Fruit fly (Drosophila melanogaster) whole organism: ENCODE results near the gene cocoon.

Experiments
- CG8478 ChIP-seq: fragments of >200 bp; optimal IDR thresholded peaks from 2 replicates; lab custom pipeline; 2018; ENCODE audit warnings: inconsistent platforms
- Dll ChIP-seq: fragments of >200 bp; optimal IDR thresholded peaks from 2 replicates; lab custom pipeline; 2017
- EcR ChIP-seq, 2 experiments: fragments of >200 bp; optimal IDR thresholded peaks; 2 replicates each; lab custom pipeline; 2017; ENCODE audit warnings: missing biosample characterization in 2 of 2, missing genetic modification characterization in 2 of 2, missing genetic modification reagents in 2 of 2
- pan ChIP-seq: fragments of >200 bp; optimal IDR thresholded peaks from 2 replicates; lab custom pipeline; 2017
- psq ChIP-seq: fragments of >200 bp; optimal IDR thresholded peaks from 2 replicates; lab custom pipeline; 2017
- usp ChIP-seq: fragments of >200 bp; optimal IDR thresholded peaks from 2 replicates; lab custom pipeline; 2017; ENCODE audit warnings: missing biosample characterization, missing genetic modification characterization, mixed read lengths

dm6 chr3L:15485302-15485701 lies 11.4 kb upstream of the cocoon start, which contains the start of gene Ran-like:
- TF ChIP-seq usp (GFP tag; lab: Kevin White, UChicago), result no peak
- no peak for TF ChIP-seq CG8478 (lab: Kevin White, UChicago)
- no peak for TF ChIP-seq pan (lab: Kevin White, UChicago)
- TF ChIP-seq Dll (lab: Kevin White, UChicago), result no peak
- TF ChIP-seq psq (lab: Kevin White, UChicago), result no peak
- no peak for TF ChIP-seq EcR (GFP tag; optimal IDR thresholded peaks at IDR 0.05; lab: Kevin White, UChicago)
